Fruit fly (Drosophila melanogaster): ENCODE data around the gene CG6041.

The CG6041 gene

dm6 chrX:5955207-5955679 is 7.3 kb downstream of the CG6041 start, which contains the start of gene CG6067:
Gene CG6067 (plus strand): TSS chrX:5955629.
- no peak for TF ChIP-seq svp (GFP tag)
- peak; percentile 48 for TF ChIP-seq vri (GFP tag; optimal IDR thresholded peaks at IDR 0.05)
- TF ChIP-seq CG10631 (GFP tag; optimal IDR thresholded peaks at IDR 0.05) = no peak
- TF ChIP-seq Gug (GFP tag; IDR thresholded peaks at IDR 0.05) = no peak
- no peak for TF ChIP-seq CG4318 (GFP tag; optimal IDR thresholded peaks at IDR 0.05)
- TF ChIP-seq ss (GFP tag; optimal IDR thresholded peaks at IDR 0.05) = no peak
- TF ChIP-seq CG31627 (GFP tag; optimal IDR thresholded peaks at IDR 0.05) = no peak

- TF ChIP-seq CG11762 (GFP tag; optimal IDR thresholded peaks at IDR 0.05; ENCODE audit: insufficient read depth) (no peak), svp (GFP tag) (peak; percentile 94), CG8632 (GFP tag; optimal IDR thresholded peaks at IDR 0.05) (no peak)
These were observed 8.9 kb downstream of the CG6041 start for dm6 chrX:5956646-5957441.

- TF ChIP-seq Eip78C (GFP tag) = peak; percentile 11
- no peak for TF ChIP-seq fd59A (GFP tag; optimal IDR thresholded peaks at IDR 0.05)
These were observed 16.3 kb downstream of the CG6041 start for dm6 chrX:5964169-5964686.

dm6 chrX:5965517-5966397 is 17.8 kb downstream of the CG6041 start, which contains the start of gene Grip:
Gene Grip (plus strand): TSS chrX:5966279.
- peak; percentile 45 for TF ChIP-seq CG10631 (GFP tag; optimal IDR thresholded peaks at IDR 0.05)
- peak; percentile 62 for TF ChIP-seq Eip78C (GFP tag)
- TF ChIP-seq net (GFP tag; optimal IDR thresholded peaks at IDR 0.05) = peak; percentile 7
- no peak for TF ChIP-seq dac (GFP tag; optimal IDR thresholded peaks at IDR 0.05)
- no peak for TF ChIP-seq fkh (GFP tag; optimal IDR thresholded peaks at IDR 0.05)
- TF ChIP-seq CG11762 (GFP tag; optimal IDR thresholded peaks at IDR 0.05; ENCODE audit: insufficient read depth) = no peak
- peak; percentile 52 for TF ChIP-seq CG32006 (GFP tag; optimal IDR thresholded peaks at IDR 0.05)
- peak; percentile 25 for TF ChIP-seq CG34406 (GFP tag; optimal IDR thresholded peaks at IDR 0.05)
- TF ChIP-seq fd85E (GFP tag; optimal IDR thresholded peaks at IDR 0.05) = no peak
- TF ChIP-seq CG16779 (tag; optimal IDR thresholded peaks at IDR 0.05) = no peak
- TF ChIP-seq cyc (GFP tag; optimal IDR thresholded peaks at IDR 0.05) = no peak
- peak; percentile 11 for TF ChIP-seq CG6808 (GFP tag; optimal IDR thresholded peaks at IDR 0.05)
- TF ChIP-seq CG3919 (GFP tag; optimal IDR thresholded peaks at IDR 0.05) = peak; percentile 20
- TF ChIP-seq CG11902 (GFP tag; optimal IDR thresholded peaks at IDR 0.05) = no peak
- no peak for TF ChIP-seq Hr39 (GFP tag; optimal IDR thresholded peaks at IDR 0.05)
- TF ChIP-seq CG7368 (GFP tag; optimal IDR thresholded peaks at IDR 0.05) = no peak
- no peak for TF ChIP-seq Gug (GFP tag; IDR thresholded peaks at IDR 0.05)
- TF ChIP-seq lz (GFP tag; optimal IDR thresholded peaks at IDR 0.05) = no peak
- TF ChIP-seq CG6792 (GFP tag; optimal IDR thresholded peaks at IDR 0.05) = no peak
- peak; percentile 30 for TF ChIP-seq CG3032 (tag; optimal IDR thresholded peaks at IDR 0.05)
- peak; percentile 12 to 22 for TF ChIP-seq ss (GFP tag; optimal IDR thresholded peaks at IDR 0.05)
- 0 out of 3 replicates have a peak, but pooled peaks have one; percentile 9 for TF ChIP-seq CG6163 (GFP tag; IDR thresholded peaks at IDR 0.05)
- no peak for TF ChIP-seq Hr38 (GFP tag; optimal IDR thresholded peaks at IDR 0.05)
- TF ChIP-seq Eip75B (GFP tag; optimal IDR thresholded peaks at IDR 0.05) = no peak
- no peak for TF ChIP-seq Sox102F (GFP tag; optimal IDR thresholded peaks at IDR 0.05)
- peak in 1 of 2 experiments; percentile 46 for TF ChIP-seq salr (GFP tag; optimal IDR thresholded peaks at IDR 0.05)
- peak; percentile 37 for TF ChIP-seq esn (GFP tag; optimal IDR thresholded peaks at IDR 0.05)
- peak; percentile 25 for TF ChIP-seq CG15336 (GFP tag; IDR thresholded peaks at IDR 0.05)
- no peak for TF ChIP-seq CG1621 (tag; optimal IDR thresholded peaks at IDR 0.05)
- TF ChIP-seq Blimp-1 (GFP tag; optimal IDR thresholded peaks at IDR 0.05) = no peak
- peak; percentile 4 for TF ChIP-seq Met (GFP tag; optimal IDR thresholded peaks at IDR 0.05)
- peak; percentile 6 for TF ChIP-seq CG8632 (GFP tag; optimal IDR thresholded peaks at IDR 0.05)
- no peak for TF ChIP-seq CG8319 (GFP tag; optimal IDR thresholded peaks at IDR 0.05)
- peak; percentile 17 for TF ChIP-seq dsx (GFP tag; optimal IDR thresholded peaks at IDR 0.05; ENCODE audit: poor library complexity, severe bottlenecking)
- peak; percentile 60 for TF ChIP-seq svp (GFP tag)
- TF ChIP-seq CG6276 (GFP tag; optimal IDR thresholded peaks at IDR 0.05) = no peak

Data from whole organism, prepupa.